Fruit fly (Drosophila melanogaster): ENCODE measurements around the gene RpL28.

- no peak for TF ChIP-seq foxo (GFP tag; optimal IDR thresholded peaks at IDR 0.05)
- no peak for TF ChIP-seq ey (GFP tag; optimal IDR thresholded peaks at IDR 0.05)
- no peak for TF ChIP-seq Hr83 (GFP tag; optimal IDR thresholded peaks at IDR 0.05; ENCODE audit: poor library complexity, severe bottlenecking)
- TF ChIP-seq br (GFP tag; optimal IDR thresholded peaks at IDR 0.05): no peak
- TF ChIP-seq CG9705 (GFP tag; optimal IDR thresholded peaks at IDR 0.05): no peak
- no peak for TF ChIP-seq Sp1 (GFP tag; optimal IDR thresholded peaks at IDR 0.05)
- no peak for TF ChIP-seq pan (optimal IDR thresholded peaks at IDR 0.05)
- TF ChIP-seq N (GFP tag; optimal IDR thresholded peaks at IDR 0.05): no peak
Observed at dm6 chr3L:3252884-3253283, 30.1 kb upstream of the RpL28 start.
